Worm (Caenorhabditis elegans) whole organism, L4 larva: ENCODE results near the gene F58B4.6.

Experiments used
- F10B5.3 ChIP-seq: sonication (generic microtip); optimal IDR thresholded peaks from 2 replicates; lab custom pipeline; 2016; ENCODE audit warnings: mild to moderate bottlenecking, missing genetic modification characterization, missing compliant biosample characterization
- F37D6.2 ChIP-seq: sonication (generic microtip); optimal IDR thresholded peaks from 2 replicates; lab custom pipeline; 2016; ENCODE audit warnings: mild to moderate bottlenecking, missing genetic modification characterization, missing compliant biosample characterization
- F44E2.7 ChIP-seq: fragments of 200-800 bp; sonication (Bioruptor generic); IDR thresholded peaks from 2 replicates; pipeline ENCODE4 v2.1.2; 2022; ENCODE audit warnings: missing genetic modification characterization, missing compliant biosample characterization
- Y105C5A.15 ChIP-seq: fragments of 200-800 bp; sonication (Bioruptor generic); IDR thresholded peaks from 2 replicates; pipeline ENCODE4 v1.3.6; 2022; ENCODE audit warnings: missing genetic modification characterization, missing compliant biosample characterization
- Y75B8A.6 ChIP-seq: fragments of 200-800 bp; sonication (Bioruptor generic); IDR thresholded peaks from 2 replicates; pipeline ENCODE4 v1.3.6; 2022; ENCODE audit warnings: missing genetic modification reagents, missing genetic modification characterization, missing compliant biosample characterization
- aly-2 ChIP-seq: sonication (generic microtip); optimal IDR thresholded peaks from 2 replicates; lab custom pipeline; 2018; ENCODE audit warnings: missing biosample characterization, missing genetic modification characterization
- ama-1 ChIP-seq: fragments of 150-350 bp; optimal IDR thresholded peaks from 2 replicates; lab custom pipeline; 2014; ENCODE audit warnings: inconsistent platforms, mixed read lengths
- arid-1 ChIP-seq: fragments of 200-800 bp; sonication (Bioruptor generic); conservative IDR thresholded peaks from 2 replicates; pipeline ENCODE4 v1.3.6; 2022; ENCODE audit warnings: missing genetic modification reagents, missing genetic modification characterization, missing compliant biosample characterization
- ceh-20 ChIP-seq: fragments of 200-800 bp; sonication (Bioruptor generic); IDR thresholded peaks from 2 replicates; pipeline ENCODE4 v1.3.6; 2022; ENCODE audit warnings: missing genetic modification reagents, missing genetic modification characterization, missing compliant biosample characterization
- ces-1 ChIP-seq: fragments of 150-350 bp; sonication (generic microtip); optimal IDR thresholded peaks from 4 replicates; lab custom pipeline; 2014; ENCODE audit warnings: missing biosample characterization, missing genetic modification reagents, missing genetic modification characterization
- daf-8 ChIP-seq: fragments of 200-800 bp; sonication (Bioruptor generic); IDR thresholded peaks from 2 replicates; pipeline ENCODE4 v1.3.6; 2022; ENCODE audit warnings: missing genetic modification characterization, missing compliant biosample characterization
- dmd-6 ChIP-seq: fragments of 200-800 bp; sonication (Bioruptor generic); IDR thresholded peaks from 2 replicates; pipeline ENCODE4 v1.3.6; 2022; ENCODE audit warnings: missing genetic modification reagents, missing genetic modification characterization, missing compliant biosample characterization
- dmd-8 ChIP-seq: fragments of 200-800 bp; sonication (Bioruptor generic); IDR thresholded peaks from 2 replicates; pipeline ENCODE4 v1.3.6; 2022; ENCODE audit warnings: missing genetic modification characterization, missing compliant biosample characterization
- dpl-1 ChIP-seq: fragments of 150-350 bp; optimal IDR thresholded peaks from 2 replicates; lab custom pipeline; 2014; ENCODE audit warnings: missing biosample characterization, missing genetic modification reagents, missing genetic modification characterization
- duxl-1 ChIP-seq: sonication (generic microtip); optimal IDR thresholded peaks from 2 replicates; lab custom pipeline; 2016; ENCODE audit warnings: mild to moderate bottlenecking, missing genetic modification characterization, moderate library complexity, missing compliant biosample characterization; ENCODE audit not compliant: poor library complexity
- fos-1 ChIP-seq: fragments of 150-350 bp; optimal IDR thresholded peaks from 2 replicates; lab custom pipeline; 2014; ENCODE audit warnings: missing biosample characterization, missing genetic modification characterization
- hif-1 ChIP-seq, 2 experiments: sonication (generic microtip); optimal IDR thresholded peaks; 2 replicates each; lab custom pipeline; 2016 to 2017; ENCODE audit warnings: missing compliant biosample characterization in 2 of 2, missing genetic modification characterization in 2 of 2, missing genetic modification reagents in 2 of 2, missing genotype in 2 of 2, mild to moderate bottlenecking in 1 of 2
- hlh-11 ChIP-seq: fragments of 200-800 bp; sonication (Bioruptor generic); optimal IDR thresholded peaks from 2 replicates; lab custom pipeline; 2018; ENCODE audit warnings: mild to moderate bottlenecking, missing genetic modification characterization, missing compliant biosample characterization
- hmg-1.1 ChIP-seq: fragments of 200-800 bp; sonication (Bioruptor generic); IDR thresholded peaks from 2 replicates; pipeline ENCODE4 v1.3.6; 2022; ENCODE audit warnings: missing genetic modification reagents, missing genetic modification characterization, missing compliant biosample characterization
- jun-1 ChIP-seq: fragments of 150-350 bp; optimal IDR thresholded peaks from 2 replicates; lab custom pipeline; 2014; ENCODE audit warnings: missing biosample characterization, missing genetic modification reagents, missing genetic modification characterization
- lin-15B ChIP-seq: fragments of 150-350 bp; sonication (generic microtip); optimal IDR thresholded peaks from 3 replicates; lab custom pipeline; 2014; ENCODE audit warnings: missing biosample characterization, missing genetic modification characterization
- lin-39 ChIP-seq: fragments of 150-350 bp; optimal IDR thresholded peaks from 2 replicates; lab custom pipeline; 2014; ENCODE audit warnings: missing biosample characterization, missing genetic modification reagents, missing genetic modification characterization
- lir-3 ChIP-seq: sonication (generic microtip); optimal IDR thresholded peaks from 2 replicates; lab custom pipeline; 2016; ENCODE audit warnings: mild to moderate bottlenecking, missing genetic modification characterization, missing compliant biosample characterization
- madf-5 ChIP-seq, 2 experiments: fragments of 200-800 bp; sonication (Bioruptor generic); IDR thresholded peaks; 2 replicates each; pipeline ENCODE4 v1.3.6; 2022; ENCODE audit warnings: missing compliant biosample characterization in 2 of 2, missing genetic modification characterization in 2 of 2
- madf-9 ChIP-seq: fragments of 200-800 bp; sonication (Bioruptor generic); conservative IDR thresholded peaks from 2 replicates; pipeline ENCODE4 v1.3.6; 2022; ENCODE audit warnings: missing genetic modification reagents, missing genetic modification characterization, missing compliant biosample characterization
- mdl-1 ChIP-seq, 2 experiments: fragments of 150-350 bp in 1 of 2; sonication (generic microtip) in 1 of 2; optimal IDR thresholded peaks; 2 replicates each; lab custom pipeline; 2014 to 2017; ENCODE audit warnings: missing biosample characterization in 2 of 2, missing genetic modification characterization in 2 of 2
- mep-1 ChIP-seq: fragments of 150-350 bp; sonication (generic microtip); optimal IDR thresholded peaks from 3 replicates; lab custom pipeline; 2014; ENCODE audit warnings: missing biosample characterization, missing genetic modification characterization
- mes-2 ChIP-seq: sonication (generic microtip); optimal IDR thresholded peaks from 2 replicates; lab custom pipeline; 2016; ENCODE audit warnings: missing genotype, mild to moderate bottlenecking, missing genetic modification characterization, missing compliant biosample characterization; ENCODE audit not compliant: poor library complexity, severe bottlenecking
- mxl-2 ChIP-seq: fragments of 200-800 bp; sonication (Bioruptor generic); conservative IDR thresholded peaks from 2 replicates; pipeline ENCODE4 v1.3.6; 2022; ENCODE audit warnings: missing genetic modification reagents, missing genetic modification characterization, missing compliant biosample characterization
- nhr-102 ChIP-seq: sonication (generic microtip); optimal IDR thresholded peaks from 2 replicates; lab custom pipeline; 2016; ENCODE audit warnings: mild to moderate bottlenecking, missing genetic modification characterization, moderate library complexity, missing compliant biosample characterization
- nhr-237 ChIP-seq: sonication (generic microtip); optimal IDR thresholded peaks from 2 replicates; lab custom pipeline; 2017; ENCODE audit warnings: missing biosample characterization, missing genetic modification characterization
- nhr-25 ChIP-seq: sonication (generic microtip); optimal IDR thresholded peaks from 2 replicates; lab custom pipeline; 2017; ENCODE audit warnings: missing genetic modification characterization, mild to moderate bottlenecking, missing compliant biosample characterization, antibody characterized with exemption, moderate library complexity, borderline replicate concordance; ENCODE audit not compliant: insufficient read depth
- nhr-41 ChIP-seq: fragments of 200-800 bp; sonication (Bioruptor generic); IDR thresholded peaks from 2 replicates; pipeline ENCODE4 v1.3.6; 2022; ENCODE audit warnings: missing genetic modification reagents, missing genetic modification characterization, missing compliant biosample characterization
- nhr-42 ChIP-seq: fragments of 200-800 bp; sonication (Bioruptor generic); IDR thresholded peaks from 2 replicates; pipeline ENCODE4 v1.3.6; 2022; ENCODE audit warnings: missing genetic modification characterization, missing compliant biosample characterization
- nhr-6 ChIP-seq: fragments of 150-350 bp; optimal IDR thresholded peaks from 2 replicates; lab custom pipeline; 2014; ENCODE audit warnings: missing biosample characterization, missing genetic modification characterization
- pha-4 ChIP-seq, 2 experiments: fragments of 150-350 bp in 1 of 2; fragments of 200-800 bp in 1 of 2; sonication (Bioruptor generic) in 1 of 2; IDR thresholded peaks in 1 of 2; optimal IDR thresholded peaks in 1 of 2; 2 replicates each; pipeline versions ENCODE4 v1.3.6 to Lab custom; 2014 to 2022; ENCODE audit warnings: missing genetic modification characterization in 2 of 2, missing genetic modification reagents in 2 of 2, missing biosample characterization in 1 of 2, missing compliant biosample characterization in 1 of 2
- pqm-1 ChIP-seq: sonication (generic microtip); optimal IDR thresholded peaks from 2 replicates; lab custom pipeline; 2017; ENCODE audit warnings: missing biosample characterization, missing genetic modification characterization
- rbr-2 ChIP-seq: sonication (generic microtip); optimal IDR thresholded peaks from 2 replicates; lab custom pipeline; 2016; ENCODE audit warnings: missing genotype, missing genetic modification characterization, missing compliant biosample characterization
- skn-1 ChIP-seq: fragments of 150-350 bp; optimal IDR thresholded peaks from 2 replicates; lab custom pipeline; 2014; ENCODE audit warnings: missing biosample characterization, missing genetic modification characterization
- snpc-1.2 ChIP-seq: fragments of 200-800 bp; sonication (Bioruptor generic); IDR thresholded peaks from 2 replicates; pipeline ENCODE4 v1.3.6; 2022; ENCODE audit warnings: missing genetic modification reagents, missing genetic modification characterization, missing compliant biosample characterization
- spr-1 ChIP-seq: sonication (generic microtip); optimal IDR thresholded peaks from 2 replicates; lab custom pipeline; 2016; ENCODE audit warnings: mild to moderate bottlenecking, missing genetic modification characterization, missing compliant biosample characterization
- spr-3 ChIP-seq: fragments of 200-800 bp; sonication (Bioruptor generic); optimal IDR thresholded peaks from 2 replicates; lab custom pipeline; 2018; ENCODE audit warnings: mild to moderate bottlenecking, missing genetic modification characterization, missing compliant biosample characterization
- unc-130 ChIP-seq: sonication (generic microtip); optimal IDR thresholded peaks from 2 replicates; lab custom pipeline; 2016; ENCODE audit warnings: missing genetic modification reagents, missing genetic modification characterization, missing compliant biosample characterization
- unc-62 ChIP-seq, 3 experiments: fragments of 150-350 bp in 1 of 3; sonication (generic microtip); optimal IDR thresholded peaks in 2 of 3; peaks in 1 of 3; 1 replicate in 1 of 3; 2 replicates in 2 of 3; lab custom pipeline; 2014 to 2017; ENCODE audit warnings: missing biosample characterization in 3 of 3, missing genetic modification characterization in 3 of 3, missing genetic modification reagents in 3 of 3, missing genotype in 1 of 3
- zag-1 ChIP-seq: fragments of 150-350 bp; optimal IDR thresholded peaks from 2 replicates; lab custom pipeline; 2014; ENCODE audit warnings: missing biosample characterization, missing genetic modification characterization
- zfp-2 ChIP-seq: sonication (generic microtip); optimal IDR thresholded peaks from 2 replicates; lab custom pipeline; 2016; ENCODE audit warnings: mild to moderate bottlenecking, missing genetic modification characterization, missing compliant biosample characterization
- zip-11 ChIP-seq: fragments of 200-800 bp; sonication (Bioruptor generic); IDR thresholded peaks from 2 replicates; pipeline ENCODE4 v1.3.6; 2022; ENCODE audit warnings: missing genetic modification characterization, missing compliant biosample characterization
- zip-2 ChIP-seq: fragments of 150-350 bp; optimal IDR thresholded peaks from 2 replicates; lab custom pipeline; 2014; ENCODE audit warnings: missing biosample characterization, missing genetic modification characterization
- ztf-11 ChIP-seq: fragments of 150-350 bp; optimal IDR thresholded peaks from 2 replicates; lab custom pipeline; 2014; ENCODE audit warnings: missing biosample characterization, missing genetic modification characterization
- ztf-7 ChIP-seq: fragments of 150-350 bp; optimal IDR thresholded peaks from 2 replicates; lab custom pipeline; 2014; ENCODE audit warnings: missing biosample characterization, missing genetic modification characterization

The F58B4.6 gene

ce11 chrV:10965501-10965900, 40.7 kb downstream of the F58B4.6 start, which contains the start of the genes ctf-4 and eef-1G (continued):
- no peak for TF ChIP-seq madf-5 (GFP tag; IDR thresholded peaks at IDR 0.05; lab: Robert Waterston, UW)
- 0 out of 2 replicates have a peak, but pooled peaks have one; percentile 23 for TF ChIP-seq nhr-41 (GFP tag; lab: Robert Waterston, UW)
- TF ChIP-seq hlh-11 (tag; lab: Kevin White, UChicago) = peak; percentile 98
- peak; percentile 12 for TF ChIP-seq nhr-237
- TF ChIP-seq spr-3 = peak; percentile 66
- peak; percentile 84 for TF ChIP-seq jun-1 (tag; lab: Kevin White, UChicago)
- TF ChIP-seq skn-1 (tag; lab: Kevin White, UChicago) = no peak
- peak; percentile 83 for TF ChIP-seq ama-1
- peak; percentile 40 for TF ChIP-seq fos-1 (tag; lab: Kevin White, UChicago)
- peak; percentile 6 for TF ChIP-seq lir-3 (tag; lab: Kevin White, UChicago)
- TF ChIP-seq F37D6.2 (tag; lab: Kevin White, UChicago) = peak; percentile 86
- TF ChIP-seq mdl-1 (tag; optimal IDR thresholded peaks at IDR 0.05; lab: Kevin White, UChicago) = peak in 1 of 2 experiments; percentile 76
- peak; percentile 94 for TF ChIP-seq hmg-1.1
- peak; percentile 93 for TF ChIP-seq mes-2
- TF ChIP-seq hif-1 (tag; optimal IDR thresholded peaks at IDR 0.05; lab: Kevin White, UChicago) = peak; percentile 62 to 84
- peak; percentile 98 for TF ChIP-seq mep-1 (tag; lab: Kevin White, UChicago)
- no peak for TF ChIP-seq ces-1 (GFP tag; lab: Kevin White, UChicago)
- no peak for TF ChIP-seq F44E2.7 (GFP tag; lab: Robert Waterston, UW)
- peak; percentile 87; the same call in 1 of the 2 replicates for TF ChIP-seq nhr-42
- TF ChIP-seq nhr-25 (tag; lab: Kevin White, UChicago) = peak; percentile 97
- no peak for TF ChIP-seq lin-39 (tag; lab: Kevin White, UChicago)
- TF ChIP-seq Y75B8A.6 = peak; percentile 73; the same call in 1 of the 2 replicates
- peak; percentile 95 for TF ChIP-seq rbr-2 (tag; lab: Kevin White, UChicago)
- no peak for TF ChIP-seq zip-11 (GFP tag; lab: Robert Waterston, UW)
- TF ChIP-seq lin-15B (tag; lab: Kevin White, UChicago) = peak; percentile 77
- peak; percentile 87 for TF ChIP-seq arid-1 (GFP tag; lab: Robert Waterston, UW)
- no peak for TF ChIP-seq daf-8 (GFP tag; lab: Robert Waterston, UW)
- peak; percentile 64 for TF ChIP-seq zip-2 (tag; lab: Kevin White, UChicago)
- peak in 1 of 2 experiments; percentile 97 for TF ChIP-seq unc-62 (GFP tag; optimal IDR thresholded peaks at IDR 0.05 in 1 of 2; lab: Kevin White, UChicago)
- no peak for TF ChIP-seq unc-62 (tag; optimal IDR thresholded peaks at IDR 0.05; lab: Kevin White, UChicago)
- TF ChIP-seq zag-1 = no peak
- TF ChIP-seq nhr-6 = peak; percentile 97
- peak; percentile 79 for TF ChIP-seq F10B5.3 (tag; lab: Kevin White, UChicago)
- peak; percentile 96 for TF ChIP-seq nhr-102 (tag; lab: Kevin White, UChicago)
- peak; percentile 71; the same call in 1 of the 2 replicates for TF ChIP-seq snpc-1.2 (GFP tag; lab: Robert Waterston, UW)
- TF ChIP-seq ztf-11 (tag; lab: Kevin White, UChicago) = no peak
- peak; percentile 34; the same call in 1 of the 2 replicates for TF ChIP-seq dmd-8 (GFP tag; lab: Robert Waterston, UW)
- TF ChIP-seq unc-130 (GFP tag; lab: Kevin White, UChicago) = peak; percentile 84
- TF ChIP-seq dmd-6 (GFP tag; lab: Robert Waterston, UW) = peak; percentile 98
- TF ChIP-seq zfp-2 (tag; lab: Kevin White, UChicago) = peak; percentile 84
- TF ChIP-seq mxl-2 = no peak
- no peak for TF ChIP-seq aly-2 (tag; lab: Kevin White, UChicago)
- TF ChIP-seq ztf-7 (tag; lab: Kevin White, UChicago) = no peak
- peak; percentile 88 for TF ChIP-seq spr-1 (tag; lab: Kevin White, UChicago)
- TF ChIP-seq ceh-20 (GFP tag; lab: Robert Waterston, UW) = peak; percentile 94
- TF ChIP-seq pha-4 (GFP tag; IDR thresholded peaks at IDR 0.05; lab: Robert Waterston, UW) = peak; percentile 92
- peak; percentile 100 for TF ChIP-seq pha-4 (tag; optimal IDR thresholded peaks at IDR 0.05; lab: Kevin White, UChicago)
- TF ChIP-seq duxl-1 (tag; lab: Kevin White, UChicago) = peak; percentile 92
- TF ChIP-seq madf-9 (GFP tag; lab: Robert Waterston, UW) = peak; percentile 87; the same call in 1 of the 2 replicates
- TF ChIP-seq Y105C5A.15 (GFP tag; lab: Robert Waterston, UW) = no peak
- peak; percentile 78 for TF ChIP-seq pqm-1 (tag; lab: Kevin White, UChicago)
- peak; percentile 98 for TF ChIP-seq dpl-1 (GFP tag; lab: Kevin White, UChicago)
